Worm (Caenorhabditis elegans) whole organism, late embryonic: Measurements from ENCODE around the gene pro-2.

Experiments
- C38D4.7 ChIP-seq: fragments of 200-800 bp; sonication (Bioruptor generic); optimal IDR thresholded peaks from 2 replicates; lab custom pipeline; 2018; ENCODE audit warnings: mild to moderate bottlenecking, missing genetic modification characterization, moderate library complexity, missing compliant biosample characterization
- F13H6.1 ChIP-seq: sonication (generic microtip); optimal IDR thresholded peaks from 2 replicates; lab custom pipeline; 2016; ENCODE audit warnings: missing genetic modification characterization, missing compliant biosample characterization
- ceh-14 ChIP-seq: sonication (generic microtip); optimal IDR thresholded peaks from 2 replicates; lab custom pipeline; 2016; ENCODE audit warnings: missing genotype, missing genetic modification characterization, missing compliant biosample characterization
- ceh-2 ChIP-seq: sonication (generic microtip); optimal IDR thresholded peaks from 2 replicates; lab custom pipeline; 2016; ENCODE audit warnings: missing genotype, missing genetic modification characterization, missing compliant biosample characterization
- ceh-24 ChIP-seq: sonication (generic microtip); optimal IDR thresholded peaks from 2 replicates; lab custom pipeline; 2016; ENCODE audit warnings: mild to moderate bottlenecking, missing genetic modification characterization, missing compliant biosample characterization
- ceh-34 ChIP-seq: sonication (generic microtip); optimal IDR thresholded peaks from 2 replicates; lab custom pipeline; 2016; ENCODE audit warnings: mild to moderate bottlenecking, missing genetic modification characterization, missing compliant biosample characterization
- ceh-45 ChIP-seq: fragments of 200-800 bp; sonication (Bioruptor generic); IDR thresholded peaks from 2 replicates; pipeline ENCODE4 v1.3.6; 2022; ENCODE audit warnings: missing genetic modification reagents, missing genetic modification characterization, missing compliant biosample characterization
- ceh-48 ChIP-seq: sonication (generic microtip); optimal IDR thresholded peaks from 2 replicates; lab custom pipeline; 2016; ENCODE audit warnings: missing genetic modification characterization, inconsistent platforms, missing compliant biosample characterization
- ceh-6 ChIP-seq: fragments of 200-800 bp; sonication (Bioruptor generic); optimal IDR thresholded peaks from 2 replicates; lab custom pipeline; 2018; ENCODE audit warnings: mild to moderate bottlenecking, missing genetic modification characterization, missing compliant biosample characterization
- ceh-9 ChIP-seq: sonication (generic microtip); optimal IDR thresholded peaks from 2 replicates; lab custom pipeline; 2016; ENCODE audit warnings: mild to moderate bottlenecking, missing genetic modification characterization, inconsistent platforms, missing compliant biosample characterization
- che-1 ChIP-seq: sonication (generic microtip); optimal IDR thresholded peaks from 2 replicates; lab custom pipeline; 2016; ENCODE audit warnings: mild to moderate bottlenecking, missing genetic modification characterization, missing compliant biosample characterization
- dmd-4 ChIP-seq: sonication (generic microtip); optimal IDR thresholded peaks from 2 replicates; lab custom pipeline; 2016; ENCODE audit warnings: borderline replicate concordance, missing genetic modification characterization, missing compliant biosample characterization
- dve-1 ChIP-seq: sonication (generic microtip); optimal IDR thresholded peaks from 2 replicates; lab custom pipeline; 2017; ENCODE audit warnings: antibody characterized with exemption, mild to moderate bottlenecking, missing genetic modification characterization, missing compliant biosample characterization
- elt-4 ChIP-seq: sonication (generic microtip); optimal IDR thresholded peaks from 2 replicates; lab custom pipeline; 2016; ENCODE audit warnings: missing genetic modification characterization, missing compliant biosample characterization
- eyg-1 ChIP-seq: sonication (generic microtip); optimal IDR thresholded peaks from 2 replicates; lab custom pipeline; 2016; ENCODE audit warnings: missing genotype, missing genetic modification characterization, missing compliant biosample characterization
- fkh-10 ChIP-seq: fragments of 150-350 bp; optimal IDR thresholded peaks from 2 replicates; lab custom pipeline; 2014; ENCODE audit warnings: missing biosample characterization, missing genetic modification reagents, missing genetic modification characterization
- hlh-13 ChIP-seq: fragments of 200-800 bp; sonication (Bioruptor generic); optimal IDR thresholded peaks from 2 replicates; lab custom pipeline; 2018; ENCODE audit warnings: mild to moderate bottlenecking, missing genetic modification characterization, missing compliant biosample characterization
- hlh-30 ChIP-seq: sonication (generic microtip); optimal IDR thresholded peaks from 2 replicates; lab custom pipeline; 2017; ENCODE audit warnings: antibody characterized with exemption, missing genetic modification characterization, missing compliant biosample characterization; ENCODE audit not compliant: insufficient read depth
- odd-2 ChIP-seq: sonication (generic microtip); optimal IDR thresholded peaks from 2 replicates; lab custom pipeline; 2017; ENCODE audit warnings: antibody characterized with exemption, mild to moderate bottlenecking, missing genetic modification characterization, missing compliant biosample characterization
- pat-9 ChIP-seq: fragments of 200-800 bp; sonication (Bioruptor generic); optimal IDR thresholded peaks from 2 replicates; lab custom pipeline; 2018; ENCODE audit warnings: mild to moderate bottlenecking, missing genetic modification characterization, moderate library complexity, missing compliant biosample characterization
- pax-1 ChIP-seq: fragments of 150-350 bp; optimal IDR thresholded peaks from 2 replicates; lab custom pipeline; 2014; ENCODE audit warnings: missing biosample characterization, missing genetic modification characterization
- ref-2 ChIP-seq: sonication (generic microtip); optimal IDR thresholded peaks from 2 replicates; lab custom pipeline; 2016; ENCODE audit warnings: missing genetic modification characterization, missing compliant biosample characterization
- sox-2 ChIP-seq: fragments of 200-800 bp; sonication (Bioruptor generic); IDR thresholded peaks from 2 replicates; pipeline ENCODE4 v1.3.6; 2022; ENCODE audit warnings: missing genetic modification reagents, missing genetic modification characterization, missing compliant biosample characterization
- syd-9 ChIP-seq: sonication (generic microtip); optimal IDR thresholded peaks from 2 replicates; lab custom pipeline; 2016; ENCODE audit warnings: mild to moderate bottlenecking, missing genetic modification characterization, moderate library complexity, missing compliant biosample characterization
- tbx-7 ChIP-seq: sonication (generic microtip); optimal IDR thresholded peaks from 2 replicates; lab custom pipeline; 2016; ENCODE audit warnings: missing genotype, missing genetic modification characterization, missing compliant biosample characterization
- ttx-3 ChIP-seq: sonication (generic microtip); optimal IDR thresholded peaks from 2 replicates; lab custom pipeline; 2016; ENCODE audit warnings: missing genetic modification reagents, missing genetic modification characterization, missing compliant biosample characterization
- unc-55 ChIP-seq: sonication (generic microtip); optimal IDR thresholded peaks from 2 replicates; lab custom pipeline; 2017; ENCODE audit warnings: missing biosample characterization, missing genetic modification reagents, missing genetic modification characterization
- unc-86 ChIP-seq: sonication (generic microtip); optimal IDR thresholded peaks from 2 replicates; lab custom pipeline; 2016; ENCODE audit warnings: missing genetic modification characterization, missing compliant biosample characterization

The pro-2 gene

ce11 chrII:10300954-10301353, 44.0 kb downstream of the pro-2 start, which contains the start of gene mdt-22 (continued):
- TF ChIP-seq pat-9 (tag; lab: Kevin White, UChicago) (peak; percentile 45), ttx-3 (no peak), eyg-1 (no peak), ceh-24 (tag; lab: Kevin White, UChicago) (peak; percentile 9), ceh-34 (peak; percentile 35), unc-55 (GFP tag; lab: Kevin White, UChicago) (no peak), C38D4.7 (no peak), F13H6.1 (tag; lab: Kevin White, UChicago) (no peak), ceh-45 (GFP tag; lab: Robert Waterston, UW) (no peak), ceh-14 (peak; percentile 64), syd-9 (tag; lab: Kevin White, UChicago) (no peak), tbx-7 (tag; lab: Kevin White, UChicago) (no peak), ceh-48 (tag; lab: Kevin White, UChicago) (peak; percentile 7)

ce11 chrII:10300082-10300749, 44.7 kb downstream of the pro-2 start, which contains the start of gene nep-26:
TSS of gene nep-26 (minus strand) at chrII:10300132.
- TF ChIP-seq unc-55 (GFP tag; lab: Kevin White, UChicago), result peak; percentile 33
- TF ChIP-seq dve-1 (tag; lab: Kevin White, UChicago), result no peak
- TF ChIP-seq, all 69 proteins: peak for 1

ce11 chrII:10294262-10294661, 50.6 kb downstream of the pro-2 start:
- TF ChIP-seq sox-2 (GFP tag; lab: Robert Waterston, UW) (no peak), unc-86 (no peak), elt-4 (tag; lab: Kevin White, UChicago) (no peak), che-1 (tag; lab: Kevin White, UChicago) (no peak), hlh-13 (GFP tag; lab: Kevin White, UChicago) (no peak), ceh-6 (GFP tag; lab: Kevin White, UChicago) (no peak), ceh-9 (no peak), fkh-10 (GFP tag; lab: Kevin White, UChicago) (no peak), odd-2 (tag; lab: Kevin White, UChicago) (no peak), ceh-2 (tag; lab: Kevin White, UChicago) (no peak), ceh-14 (no peak), pax-1 (tag; lab: Kevin White, UChicago) (no peak), dve-1 (tag; lab: Kevin White, UChicago) (no peak), hlh-30 (tag; lab: Kevin White, UChicago) (no peak), ref-2 (tag; lab: Kevin White, UChicago) (no peak), dmd-4 (no peak), tbx-7 (tag; lab: Kevin White, UChicago) (no peak)
